Fruit fly (Drosophila melanogaster) whole organism, pupa: ENCODE measurements around the gene Gr94a.

Experiments used
- CG10348 ChIP-seq: fragments of 200-800 bp; sonication (Bioruptor generic); IDR thresholded peaks from 2 replicates; pipeline ENCODE4 v1.3.6; 2022; ENCODE audit warnings: missing biosample characterization, missing genetic modification characterization
- CG12605 ChIP-seq: fragments of 200-800 bp; sonication (Bioruptor generic); IDR thresholded peaks from 2 replicates; pipeline ENCODE4 v1.3.6; 2022; ENCODE audit warnings: missing biosample characterization, missing genetic modification characterization
- CG13204 ChIP-seq: fragments of 200-800 bp; sonication (Bioruptor generic); optimal IDR thresholded peaks from 2 replicates; lab custom pipeline; 2018; ENCODE audit warnings: missing biosample characterization, mild to moderate bottlenecking, missing genetic modification characterization, moderate library complexity
- CG14655 ChIP-seq: fragments of 200-800 bp; sonication (Bioruptor generic); optimal IDR thresholded peaks from 3 replicates; lab custom pipeline; 2017; ENCODE audit warnings: mild to moderate bottlenecking, missing biosample characterization, missing genetic modification reagents, missing genetic modification characterization
- CG15710 ChIP-seq: fragments of 200-800 bp; sonication (Bioruptor generic); optimal IDR thresholded peaks from 2 replicates; lab custom pipeline; 2018; ENCODE audit warnings: missing biosample characterization, mild to moderate bottlenecking, missing genetic modification characterization, moderate library complexity
- CG17806 ChIP-seq: fragments of 200-800 bp; sonication (Bioruptor generic); optimal IDR thresholded peaks from 2 replicates; lab custom pipeline; 2018; ENCODE audit warnings: missing biosample characterization, mild to moderate bottlenecking, missing genetic modification characterization, moderate library complexity
- CG32121 ChIP-seq: fragments of 200-800 bp; sonication (Bioruptor generic); IDR thresholded peaks from 2 replicates; pipeline ENCODE4 v1.3.6; 2022; ENCODE audit warnings: missing biosample characterization, missing genetic modification characterization
- CG34367 ChIP-seq: fragments of 200-800 bp; sonication (Bioruptor generic); optimal IDR thresholded peaks from 2 replicates; lab custom pipeline; 2018; ENCODE audit warnings: missing biosample characterization, mild to moderate bottlenecking, missing genetic modification characterization
- CG4496 ChIP-seq: fragments of 200-800 bp; sonication (Bioruptor generic); IDR thresholded peaks from 3 replicates; pipeline ENCODE4 v1.3.6; 2022; ENCODE audit warnings: missing biosample characterization, missing genetic modification characterization
- CG8159 ChIP-seq: fragments of 200-800 bp; sonication (Bioruptor generic); optimal IDR thresholded peaks from 3 replicates; lab custom pipeline; 2018; ENCODE audit warnings: missing biosample characterization, mild to moderate bottlenecking, missing genetic modification characterization, moderate library complexity
- CG8301 ChIP-seq: fragments of 200-800 bp; sonication (Bioruptor generic); optimal IDR thresholded peaks from 2 replicates; lab custom pipeline; 2018; ENCODE audit warnings: missing biosample characterization, mild to moderate bottlenecking, missing genetic modification characterization
- CG9948 ChIP-seq: fragments of 200-800 bp; sonication (Bioruptor generic); optimal IDR thresholded peaks from 2 replicates; lab custom pipeline; 2018; ENCODE audit warnings: missing biosample characterization, mild to moderate bottlenecking, missing genetic modification characterization, moderate library complexity
- D1 ChIP-seq: fragments of 200-800 bp; sonication (Bioruptor generic); optimal IDR thresholded peaks from 2 replicates; lab custom pipeline; 2018; ENCODE audit warnings: missing biosample characterization, mild to moderate bottlenecking, missing genetic modification characterization, moderate library complexity
- EcR ChIP-seq: fragments of 200-800 bp; sonication (Bioruptor generic); optimal IDR thresholded peaks from 3 replicates; lab custom pipeline; 2019; ENCODE audit warnings: missing biosample characterization, missing genetic modification characterization, mild to moderate bottlenecking, moderate library complexity, missing genetic modification reagents
- Ets98B ChIP-seq: fragments of 200-800 bp; sonication (Bioruptor generic); IDR thresholded peaks from 2 replicates; pipeline ENCODE4 v1.3.6; 2022; ENCODE audit warnings: missing biosample characterization, missing genetic modification characterization
- Pif1A ChIP-seq: fragments of 200-800 bp; sonication (Bioruptor generic); optimal IDR thresholded peaks from 3 replicates; lab custom pipeline; 2016; ENCODE audit warnings: missing biosample characterization, missing genetic modification characterization
- Pif1B ChIP-seq: fragments of 200-800 bp; sonication (Bioruptor generic); optimal IDR thresholded peaks from 3 replicates; lab custom pipeline; 2016; ENCODE audit warnings: missing biosample characterization, missing genetic modification characterization
- Snoo ChIP-seq: fragments of 200-800 bp; sonication (Bioruptor generic); optimal IDR thresholded peaks from 3 replicates; lab custom pipeline; 2017; ENCODE audit warnings: missing biosample characterization, mild to moderate bottlenecking, missing genetic modification characterization, inconsistent platforms
- fd96Ca ChIP-seq: fragments of 200-800 bp; sonication (Bioruptor generic); IDR thresholded peaks from 3 replicates; pipeline ENCODE4 v1.3.6; 2022; ENCODE audit warnings: missing biosample characterization, missing genetic modification characterization
- gl ChIP-seq: fragments of 200-800 bp; sonication (Bioruptor generic); optimal IDR thresholded peaks from 2 replicates; lab custom pipeline; 2018; ENCODE audit warnings: missing biosample characterization, mild to moderate bottlenecking, missing genetic modification characterization
- rn ChIP-seq: fragments of 200-800 bp; sonication (Bioruptor generic); IDR thresholded peaks from 2 replicates; pipeline ENCODE4 v1.3.6; 2022; ENCODE audit warnings: missing biosample characterization, missing genetic modification characterization

The Gr94a gene

dm6 chr3R:23048690-23049118 is 2.8 kb upstream of the Gr94a start:
- peak; percentile 77 for TF ChIP-seq CG17806
- TF ChIP-seq Ets98B (GFP tag; lab: Robert Waterston, UW) = peak; percentile 72
- TF ChIP-seq CG10348 (GFP tag; lab: Robert Waterston, UW) = peak; percentile 52; the same call in 1 of the 2 replicates
- TF ChIP-seq Pif1B (GFP tag; lab: Kevin White, UChicago) = peak; percentile 86
- no peak for TF ChIP-seq gl
- TF ChIP-seq CG15710 = peak; percentile 81
- TF ChIP-seq CG14655 (GFP tag; lab: Kevin White, UChicago) = peak; percentile 93
- TF ChIP-seq Pif1A (GFP tag; lab: Kevin White, UChicago) = peak; percentile 81
- peak; percentile 56; the same call in 1 of the 2 replicates for TF ChIP-seq CG12605 (GFP tag; lab: Robert Waterston, UW)
- peak; percentile 91 for TF ChIP-seq CG8301 (tag; lab: Kevin White, UChicago)
- peak; percentile 43; the same call in 1 of the 2 replicates for TF ChIP-seq rn (GFP tag; lab: Robert Waterston, UW)
- TF ChIP-seq CG13204 (GFP tag; lab: Kevin White, UChicago) = no peak
- TF ChIP-seq D1 (tag; lab: Kevin White, UChicago) = peak; percentile 63
- TF ChIP-seq Snoo (tag; lab: Kevin White, UChicago) = peak; percentile 85
- no peak; the same call in 2 of the 3 replicates for TF ChIP-seq fd96Ca
- peak; percentile 90 for TF ChIP-seq CG32121 (GFP tag; lab: Robert Waterston, UW)
- no peak for TF ChIP-seq EcR (GFP tag; lab: Kevin White, UChicago)
- TF ChIP-seq CG4496 = peak; percentile 72
- peak; percentile 83 for TF ChIP-seq CG9948 (tag; lab: Kevin White, UChicago)
- TF ChIP-seq CG34367 (tag; lab: Kevin White, UChicago) = peak; percentile 73
- TF ChIP-seq CG8159 (tag; lab: Kevin White, UChicago) = peak; percentile 88

dm6 chr3R:23053135-23053730 is 1.7 kb downstream of the Gr94a start:
- no peak for TF ChIP-seq CG17806

DNA sequence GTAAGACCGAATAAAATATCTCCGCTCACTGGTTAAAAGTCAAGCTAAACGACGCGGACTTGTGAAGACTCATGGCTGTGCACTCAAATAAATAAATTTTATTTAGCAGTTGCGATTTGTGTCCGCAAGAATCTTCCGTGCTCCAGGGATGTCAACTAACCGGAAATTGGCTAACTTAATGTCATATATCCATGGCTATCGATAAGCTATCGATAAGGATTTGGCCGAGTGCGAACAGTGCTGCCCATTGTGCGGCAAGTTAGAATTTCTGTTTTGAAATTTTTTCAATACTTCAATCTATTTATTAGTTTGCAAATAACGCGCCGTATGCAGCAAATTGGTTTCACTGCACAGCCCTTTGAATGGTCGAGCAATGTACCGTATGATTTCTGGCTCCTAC is 2.4 kb downstream of the Gr94a start, which contains the start of gene p53:
Gene p53, minus strand, starts transcription at position 147 of the 400 bp plus-strand sequence.
- peak; percentile 42 for TF ChIP-seq Ets98B (GFP tag; lab: Robert Waterston, UW)
- TF ChIP-seq Snoo (tag; lab: Kevin White, UChicago) = peak; percentile 71
- peak; percentile 11 for TF ChIP-seq gl
- TF ChIP-seq CG34367 (tag; lab: Kevin White, UChicago) = peak; percentile 20
- no peak for TF ChIP-seq CG8301 (tag; lab: Kevin White, UChicago)
- TF ChIP-seq CG32121 (GFP tag; lab: Robert Waterston, UW) = peak; percentile 28; the same call in 1 of the 2 replicates
- TF ChIP-seq CG15710 = peak; percentile 38
- TF ChIP-seq fd96Ca = 0 out of 3 replicates have a peak, but pooled peaks have one; percentile 20
- TF ChIP-seq EcR (GFP tag; lab: Kevin White, UChicago) = no peak
- peak; percentile 83 for TF ChIP-seq CG4496
- TF ChIP-seq CG17806 = peak; percentile 56
- TF ChIP-seq, all 21 proteins: peak for 9

- TF ChIP-seq CG14655 (GFP tag; lab: Kevin White, UChicago) (no peak), CG12605 (GFP tag; lab: Robert Waterston, UW) (no peak), CG15710 (no peak), fd96Ca (no peak), CG32121 (GFP tag; lab: Robert Waterston, UW) (no peak), Pif1A (GFP tag; lab: Kevin White, UChicago) (no peak), D1 (tag; lab: Kevin White, UChicago) (no peak), rn (GFP tag; lab: Robert Waterston, UW) (no peak), Pif1B (GFP tag; lab: Kevin White, UChicago) (no peak), CG8159 (tag; lab: Kevin White, UChicago) (no peak), gl (no peak), CG17806 (no peak), CG13204 (GFP tag; lab: Kevin White, UChicago) (no peak), Ets98B (GFP tag; lab: Robert Waterston, UW) (no peak)
- TF ChIP-seq, all 21 proteins: peak for 0
These were observed 4.6 kb downstream of the Gr94a start for dm6 chr3R:23056113-23056512.

dm6 chr3R:23056753-23057152 is 5.3 kb downstream of the Gr94a start:
- TF ChIP-seq CG17806 = no peak
- no peak for TF ChIP-seq CG10348 (GFP tag; lab: Robert Waterston, UW)
- no peak for TF ChIP-seq CG12605 (GFP tag; lab: Robert Waterston, UW)

DNA sequence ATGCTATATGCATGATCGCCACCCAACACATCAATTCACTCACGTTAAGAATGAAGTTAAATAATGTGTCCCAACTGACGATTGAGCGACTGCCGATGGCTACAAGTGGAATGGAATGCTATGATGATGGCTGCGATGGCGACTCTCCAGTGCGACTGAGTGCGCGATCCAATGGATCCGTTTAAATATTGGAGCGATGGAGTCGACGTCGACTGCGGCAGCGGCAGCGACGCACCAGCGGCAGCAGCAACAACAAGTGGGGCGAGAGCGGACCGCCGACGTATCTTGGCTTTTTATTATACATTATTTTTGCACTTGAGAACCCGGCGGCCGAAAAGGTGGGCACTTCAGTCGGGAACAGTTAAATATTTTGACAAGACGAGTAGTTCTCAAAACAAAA is 5.9 kb downstream of the Gr94a start:
- TF ChIP-seq CG8301 (tag; lab: Kevin White, UChicago) (no peak), CG13204 (GFP tag; lab: Kevin White, UChicago) (no peak), gl (no peak), CG14655 (GFP tag; lab: Kevin White, UChicago) (no peak), Snoo (tag; lab: Kevin White, UChicago) (no peak), D1 (tag; lab: Kevin White, UChicago) (no peak)
- TF ChIP-seq, all 21 proteins: peak for 0

- TF ChIP-seq fd96Ca = no peak
- no peak for TF ChIP-seq Pif1A (GFP tag; lab: Kevin White, UChicago)
- TF ChIP-seq CG4496 = no peak
- TF ChIP-seq CG12605 (GFP tag; lab: Robert Waterston, UW) = no peak
- TF ChIP-seq CG13204 (GFP tag; lab: Kevin White, UChicago) = no peak
- TF ChIP-seq CG14655 (GFP tag; lab: Kevin White, UChicago) = no peak
- no peak for TF ChIP-seq CG9948 (tag; lab: Kevin White, UChicago)
- no peak for TF ChIP-seq CG32121 (GFP tag; lab: Robert Waterston, UW)
- no peak for TF ChIP-seq Ets98B (GFP tag; lab: Robert Waterston, UW)
- TF ChIP-seq D1 (tag; lab: Kevin White, UChicago) = no peak
- no peak for TF ChIP-seq CG10348 (GFP tag; lab: Robert Waterston, UW)
- no peak for TF ChIP-seq CG15710
These were observed 7.4 kb downstream of the Gr94a start, which contains the start of gene Ctns for dm6 chr3R:23058858-23059257. Gene Ctns, minus strand, starts transcription at chr3R:23058958.
